Worm (Caenorhabditis elegans) whole organism, mixed stage, embryonic: ENCODE data around the gene B0273.1.

Experiments
- ces-1 ChIP-seq: fragments of 150-350 bp; optimal IDR thresholded peaks from 2 replicates; lab custom pipeline; 2014; ENCODE audit warnings: missing biosample characterization, missing genetic modification reagents, missing genetic modification characterization
- elt-1 ChIP-seq: sonication (generic microtip); optimal IDR thresholded peaks from 2 replicates; lab custom pipeline; 2017; ENCODE audit warnings: missing genetic modification characterization, mild to moderate bottlenecking, missing compliant biosample characterization, antibody characterized with exemption, moderate library complexity, borderline replicate concordance; ENCODE audit not compliant: insufficient read depth
- nhr-237 ChIP-seq: fragments of 150-350 bp; optimal IDR thresholded peaks from 2 replicates; lab custom pipeline; 2014; ENCODE audit warnings: missing biosample characterization, missing genetic modification characterization
- nhr-28 ChIP-seq: fragments of 150-350 bp; optimal IDR thresholded peaks from 2 replicates; lab custom pipeline; 2014; ENCODE audit warnings: missing biosample characterization, missing genetic modification characterization
- snpc-4 ChIP-seq: fragments of 150-350 bp; optimal IDR thresholded peaks from 2 replicates; lab custom pipeline; 2014; ENCODE audit warnings: missing biosample characterization, missing genetic modification characterization
- unc-39 ChIP-seq: fragments of 150-350 bp; optimal IDR thresholded peaks from 2 replicates; lab custom pipeline; 2014; ENCODE audit warnings: missing biosample characterization, missing genetic modification characterization
- ztf-11 ChIP-seq: fragments of 150-350 bp; optimal IDR thresholded peaks from 2 replicates; lab custom pipeline; 2014; ENCODE audit warnings: missing biosample characterization, missing genetic modification characterization

DNA sequence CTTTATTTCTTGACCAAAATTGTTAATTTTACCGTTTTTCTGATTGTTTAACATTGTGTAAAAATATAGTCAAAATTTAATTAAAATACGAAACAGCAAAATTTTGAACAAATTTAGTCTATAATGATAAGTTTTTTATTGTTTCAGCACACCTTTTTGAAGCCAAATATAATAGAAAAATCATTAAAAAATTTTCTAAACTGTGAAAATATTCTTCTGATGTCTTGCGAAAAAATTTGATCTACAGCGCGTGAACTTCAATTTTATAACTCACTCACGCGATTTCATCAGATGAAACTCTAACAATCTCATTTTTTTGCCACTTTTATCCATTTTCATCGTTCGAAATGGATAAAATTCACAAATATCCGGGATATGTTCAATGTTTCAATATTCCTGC, 14.5 kb upstream of the B0273.1 start, which contains the start of gene T11F8.1:
- no peak for TF ChIP-seq elt-1 (tag; lab: Kevin White, UChicago)
- TF ChIP-seq nhr-237 (tag; lab: Kevin White, UChicago), result no peak
- no peak for TF ChIP-seq snpc-4 (tag; lab: Kevin White, UChicago)
- no peak for TF ChIP-seq nhr-28
- TF ChIP-seq ztf-11 (tag; lab: Kevin White, UChicago), result no peak
- TF ChIP-seq unc-39, result no peak
- no peak for TF ChIP-seq ces-1 (GFP tag; lab: Kevin White, UChicago)
